Worm (Caenorhabditis elegans): ENCODE results near the gene sea-1.

ce11 chrII:3659776-3660175 lies 13.6 kb downstream of the sea-1 start, which contains the start of gene F19B10.4:
- TF ChIP-seq T22C8.4 (GFP tag; IDR thresholded peaks at IDR 0.05) (no peak), tab-1 (GFP tag; IDR thresholded peaks at IDR 0.05) (no peak), ztf-29 (GFP tag; IDR thresholded peaks at IDR 0.05) (no peak)
